Worm (Caenorhabditis elegans) whole organism, young adult: Measurements from ENCODE around the gene ptb-1.

ENCODE experiments used
- F39B2.1 ChIP-seq: fragments of 200-800 bp; sonication (Bioruptor generic); IDR thresholded peaks from 2 replicates; pipeline ENCODE4 v1.3.6; 2022; ENCODE audit warnings: missing genetic modification reagents, missing genetic modification characterization, missing compliant biosample characterization
- Y53F4B.3 ChIP-seq: fragments of 200-800 bp; sonication (Bioruptor generic); IDR thresholded peaks from 2 replicates; pipeline ENCODE4 v1.3.6; 2022; ENCODE audit warnings: missing genetic modification reagents, missing genetic modification characterization, missing compliant biosample characterization
- him-1 ChIP-seq: sonication (generic microtip); optimal IDR thresholded peaks from 2 replicates; lab custom pipeline; 2016; ENCODE audit warnings: missing genotype, missing genetic modification reagents, missing genetic modification characterization, missing compliant biosample characterization
- pha-4 ChIP-seq: fragments of 150-350 bp; sonication (generic microtip); optimal IDR thresholded peaks from 2 replicates; lab custom pipeline; 2014; ENCODE audit warnings: missing biosample characterization, missing genetic modification reagents, missing genetic modification characterization
- unc-62 ChIP-seq: fragments of 150-350 bp; optimal IDR thresholded peaks from 2 replicates; lab custom pipeline; 2014; ENCODE audit warnings: missing biosample characterization, missing genetic modification reagents, missing genetic modification characterization
- xnd-1 ChIP-seq: sonication (generic microtip); optimal IDR thresholded peaks from 2 replicates; lab custom pipeline; 2016; ENCODE audit warnings: missing genotype, missing genetic modification reagents, missing genetic modification characterization, missing compliant biosample characterization
- ztf-3 ChIP-seq: fragments of 200-800 bp; sonication (Bioruptor generic); optimal IDR thresholded peaks from 2 replicates; lab custom pipeline; 2018; ENCODE audit warnings: mild to moderate bottlenecking, missing genetic modification characterization, missing compliant biosample characterization

ce11 chrII:10653559-10653958 lies 21.8 kb upstream of the ptb-1 start:
- TF ChIP-seq Y53F4B.3 = no peak
- TF ChIP-seq xnd-1 = no peak
- no peak for TF ChIP-seq pha-4
- TF ChIP-seq him-1 (tag; lab: Kevin White, UChicago) = no peak
- no peak for TF ChIP-seq ztf-3
- TF ChIP-seq F39B2.1 (GFP tag; lab: Robert Waterston, UW) = no peak
- no peak for TF ChIP-seq unc-62 (GFP tag; lab: Kevin White, UChicago)
